Worm (Caenorhabditis elegans): ENCODE results near the gene F01G10.4.

- no peak for TF ChIP-seq hsf-1 (GFP tag; IDR thresholded peaks at IDR 0.05)
- no peak for TF ChIP-seq ztf-6 (GFP tag; IDR thresholded peaks at IDR 0.05)
- no peak for TF ChIP-seq unc-130 (GFP tag; optimal IDR thresholded peaks at IDR 0.05)
- no peak for TF ChIP-seq ama-1 (optimal IDR thresholded peaks at IDR 0.05)
- no peak for TF ChIP-seq ama-1 (GFP tag; optimal IDR thresholded peaks at IDR 0.05)
- TF ChIP-seq K12H6.12 (tag; optimal IDR thresholded peaks at IDR 0.05): no peak
- no peak for TF ChIP-seq nhr-80 (tag; optimal IDR thresholded peaks at IDR 0.05)
- TF ChIP-seq ztf-18 (tag; optimal IDR thresholded peaks at IDR 0.05): no peak
- no peak for TF ChIP-seq Y95B8A.8 (GFP tag; IDR thresholded peaks at IDR 0.05)
- no peak for TF ChIP-seq lin-35 (GFP tag; optimal IDR thresholded peaks at IDR 0.05)
Measured at ce11 chrIV:10190586-10190985, 41.8 kb downstream of the F01G10.4 start.
